Fruit fly (Drosophila melanogaster): Measurements from ENCODE around the gene CG34002.

The CG34002 gene

dm6 chr3L:17842892-17843703 is 15.2 kb upstream of the CG34002 start, which contains the start of gene CG5567 (continued):
- TF ChIP-seq Hr4 (GFP tag; optimal IDR thresholded peaks at IDR 0.05) = no peak
- TF ChIP-seq ss (GFP tag; optimal IDR thresholded peaks at IDR 0.05) = no peak
- TF ChIP-seq Sox14 (GFP tag; optimal IDR thresholded peaks at IDR 0.05) = peak; percentile 14
- TF ChIP-seq OdsH (GFP tag; optimal IDR thresholded peaks at IDR 0.05) = no peak
- no peak for TF ChIP-seq CG11294 (GFP tag; IDR thresholded peaks at IDR 0.05)
- no peak for TF ChIP-seq dac (GFP tag; optimal IDR thresholded peaks at IDR 0.05)
- TF ChIP-seq pdm3 (GFP tag; optimal IDR thresholded peaks at IDR 0.05) = no peak
- TF ChIP-seq CG8632 (GFP tag; optimal IDR thresholded peaks at IDR 0.05) = no peak
- peak; percentile 74 for TF ChIP-seq CG3032 (tag; optimal IDR thresholded peaks at IDR 0.05)
- no peak for TF ChIP-seq CG31627 (GFP tag; optimal IDR thresholded peaks at IDR 0.05)
- peak; percentile 28 for TF ChIP-seq CG32006 (GFP tag; optimal IDR thresholded peaks at IDR 0.05)
- no peak for TF ChIP-seq CG4318 (GFP tag; optimal IDR thresholded peaks at IDR 0.05)
- no peak for TF ChIP-seq CG11762 (GFP tag; optimal IDR thresholded peaks at IDR 0.05; ENCODE audit: insufficient read depth)
- no peak for TF ChIP-seq Sox15 (GFP tag; optimal IDR thresholded peaks at IDR 0.05)
- no peak for TF ChIP-seq CG6854 (GFP tag; optimal IDR thresholded peaks at IDR 0.05)
- TF ChIP-seq eg (GFP tag; IDR thresholded peaks at IDR 0.05) = peak; percentile 33; the same call in 1 of the 3 replicates
- TF ChIP-seq acj6 (GFP tag; optimal IDR thresholded peaks at IDR 0.05) = no peak

- TF ChIP-seq cyc (GFP tag; optimal IDR thresholded peaks at IDR 0.05) = peak; percentile 2
- TF ChIP-seq lz (GFP tag; optimal IDR thresholded peaks at IDR 0.05) = peak; percentile 19
- TF ChIP-seq salr (GFP tag; optimal IDR thresholded peaks at IDR 0.05) = no peak
- TF ChIP-seq vri (GFP tag; optimal IDR thresholded peaks at IDR 0.05) = peak; percentile 23
- TF ChIP-seq esn (GFP tag; optimal IDR thresholded peaks at IDR 0.05) = peak; percentile 20
- TF ChIP-seq net (GFP tag; optimal IDR thresholded peaks at IDR 0.05) = no peak
- peak in 1 of 2 experiments; percentile 64 for TF ChIP-seq ss (GFP tag; optimal IDR thresholded peaks at IDR 0.05)
- TF ChIP-seq eg (GFP tag; IDR thresholded peaks at IDR 0.05) = peak; percentile 29; the same call in 1 of the 3 replicates
- TF ChIP-seq CG8632 (GFP tag; optimal IDR thresholded peaks at IDR 0.05) = peak; percentile 7
- TF ChIP-seq CG15336 (GFP tag; IDR thresholded peaks at IDR 0.05) = peak; percentile 51; the same call in 1 of the 2 replicates
- TF ChIP-seq CG8119 (GFP tag; IDR thresholded peaks at IDR 0.05) = peak; percentile 33; the same call in 1 of the 3 replicates
- TF ChIP-seq Eip78C (GFP tag) = peak; percentile 56
- peak; percentile 79 for TF ChIP-seq CG6854 (GFP tag; optimal IDR thresholded peaks at IDR 0.05)
- TF ChIP-seq CG7368 (GFP tag; optimal IDR thresholded peaks at IDR 0.05) = no peak
- no peak for TF ChIP-seq Eip93F (GFP tag; optimal IDR thresholded peaks at IDR 0.05)
- TF ChIP-seq CG1621 (tag; optimal IDR thresholded peaks at IDR 0.05) = peak; percentile 10
- TF ChIP-seq CG6163 (GFP tag; IDR thresholded peaks at IDR 0.05) = peak; percentile 46; the same call in 1 of the 3 replicates
- TF ChIP-seq svp (GFP tag) = peak; percentile 69
These were observed 11.9 kb upstream of the CG34002 start, which contains the start of the genes MED19 and CG7430 for dm6 chr3L:17846169-17846981. TSS of gene MED19 (minus strand) at chr3L:17846501. TSS of gene CG7430 (plus strand) at chr3L:17846916.

dm6 chr3L:17846982-17847355 is 11.3 kb upstream of the CG34002 start:
- TF ChIP-seq CG6808 (GFP tag; optimal IDR thresholded peaks at IDR 0.05) (no peak), CG4318 (GFP tag; optimal IDR thresholded peaks at IDR 0.05) (no peak), fd85E (GFP tag; optimal IDR thresholded peaks at IDR 0.05) (no peak), CG11902 (GFP tag; optimal IDR thresholded peaks at IDR 0.05) (no peak), CG6854 (GFP tag; optimal IDR thresholded peaks at IDR 0.05) (no peak), ss (GFP tag; optimal IDR thresholded peaks at IDR 0.05) (no peak), CG31627 (GFP tag; optimal IDR thresholded peaks at IDR 0.05) (peak; percentile 0), CG6792 (GFP tag; optimal IDR thresholded peaks at IDR 0.05) (no peak), cyc (GFP tag; optimal IDR thresholded peaks at IDR 0.05) (no peak), CG16779 (tag; optimal IDR thresholded peaks at IDR 0.05) (no peak), CG1621 (tag; optimal IDR thresholded peaks at IDR 0.05) (no peak), CG11762 (GFP tag; optimal IDR thresholded peaks at IDR 0.05; ENCODE audit: insufficient read depth) (no peak), Ets96B (tag; optimal IDR thresholded peaks at IDR 0.05) (no peak), Eip78C (GFP tag) (peak; percentile 46), spab (GFP tag; optimal IDR thresholded peaks at IDR 0.05) (no peak), net (GFP tag; optimal IDR thresholded peaks at IDR 0.05) (no peak), Smox (GFP tag; optimal IDR thresholded peaks at IDR 0.05) (no peak), CG10631 (GFP tag; optimal IDR thresholded peaks at IDR 0.05) (no peak), esn (GFP tag; optimal IDR thresholded peaks at IDR 0.05) (peak; percentile 15), CG15336 (GFP tag; IDR thresholded peaks at IDR 0.05) (no peak), Sox102F (GFP tag; optimal IDR thresholded peaks at IDR 0.05) (no peak), svp (GFP tag) (no peak), CG34406 (GFP tag; optimal IDR thresholded peaks at IDR 0.05) (no peak), fd59A (GFP tag; optimal IDR thresholded peaks at IDR 0.05) (no peak), vri (GFP tag; optimal IDR thresholded peaks at IDR 0.05) (peak; percentile 87), CG11294 (GFP tag; IDR thresholded peaks at IDR 0.05) (no peak)

All from whole organism, prepupa.